Fruit fly (Drosophila melanogaster) whole organism, adult: ENCODE data around the gene CG43115.

Experiments used
- CG11617 ChIP-seq: fragments of 200-800 bp; sonication (Bioruptor generic); optimal IDR thresholded peaks from 2 replicates; lab custom pipeline; 2017; ENCODE audit warnings: mild to moderate bottlenecking, missing biosample characterization, missing genetic modification reagents, missing genetic modification characterization
- CG12768 ChIP-seq: fragments of 200-800 bp; sonication (Bioruptor generic); optimal IDR thresholded peaks from 2 replicates; lab custom pipeline; 2017; ENCODE audit warnings: missing biosample characterization, missing genetic modification characterization, mild to moderate bottlenecking, moderate library complexity, missing genetic modification reagents
- CG14711 ChIP-seq: fragments of 200-800 bp; sonication (Bioruptor generic); optimal IDR thresholded peaks from 2 replicates; lab custom pipeline; 2018; ENCODE audit warnings: missing biosample characterization, mild to moderate bottlenecking, missing genetic modification characterization, moderate library complexity
- CG1620 ChIP-seq: fragments of 200-800 bp; sonication (Bioruptor generic); optimal IDR thresholded peaks from 2 replicates; lab custom pipeline; 2016; ENCODE audit warnings: missing biosample characterization, missing genetic modification characterization
- CG33017 ChIP-seq: fragments of 200-800 bp; sonication (Bioruptor generic); optimal IDR thresholded peaks from 2 replicates; lab custom pipeline; 2018; ENCODE audit warnings: missing biosample characterization, mild to moderate bottlenecking, missing genetic modification characterization, moderate library complexity
- CG5204 ChIP-seq: fragments of 200-800 bp; sonication (Bioruptor generic); optimal IDR thresholded peaks from 2 replicates; lab custom pipeline; 2016; ENCODE audit warnings: missing biosample characterization, missing genetic modification characterization
- CG7045 ChIP-seq: fragments of 200-800 bp; sonication (Bioruptor generic); optimal IDR thresholded peaks from 2 replicates; lab custom pipeline; 2017; ENCODE audit warnings: missing biosample characterization, mild to moderate bottlenecking, missing genetic modification characterization
- CG7101 ChIP-seq: fragments of 200-800 bp; sonication (Bioruptor generic); optimal IDR thresholded peaks from 2 replicates; lab custom pipeline; 2018; ENCODE audit warnings: missing biosample characterization, mild to moderate bottlenecking, missing genetic modification characterization, moderate library complexity
- Clk ChIP-seq: fragments of 200-800 bp; sonication (Bioruptor generic); optimal IDR thresholded peaks from 2 replicates; lab custom pipeline; 2017; ENCODE audit warnings: missing biosample characterization, missing genetic modification characterization
- Crg-1 ChIP-seq: fragments of 200-800 bp; sonication (Bioruptor generic); optimal IDR thresholded peaks from 2 replicates; lab custom pipeline; 2016; ENCODE audit warnings: missing biosample characterization, missing genetic modification characterization
- Hr96 ChIP-seq: fragments of 200-800 bp; sonication (Bioruptor generic); optimal IDR thresholded peaks from 2 replicates; lab custom pipeline; 2016; ENCODE audit warnings: missing biosample characterization, missing genetic modification characterization
- Mnt ChIP-seq: fragments of 200-800 bp; sonication (Bioruptor generic); optimal IDR thresholded peaks from 2 replicates; lab custom pipeline; 2016; ENCODE audit warnings: missing biosample characterization, mild to moderate bottlenecking, missing genetic modification characterization
- bab1 ChIP-seq: fragments of 200-800 bp; sonication (Bioruptor generic); optimal IDR thresholded peaks from 3 replicates; lab custom pipeline; 2019; ENCODE audit warnings: missing biosample characterization, mild to moderate bottlenecking, missing genetic modification characterization, moderate library complexity
- cic ChIP-seq: fragments of 200-800 bp; sonication (Bioruptor generic); optimal IDR thresholded peaks from 2 replicates; lab custom pipeline; 2017; ENCODE audit warnings: missing biosample characterization, mild to moderate bottlenecking, missing genetic modification characterization, moderate library complexity
- cnc ChIP-seq, 2 experiments: fragments of >200 bp; optimal IDR thresholded peaks; 2 replicates each; lab custom pipeline; 2017
- kay ChIP-seq: fragments of 200-800 bp; sonication (Bioruptor generic); peaks from one replicate; lab custom pipeline; 2016; ENCODE audit warnings: missing biosample characterization, missing genetic modification characterization, borderline replicate concordance
- ovo ChIP-seq: fragments of 200-800 bp; sonication (Bioruptor generic); optimal IDR thresholded peaks from 2 replicates; lab custom pipeline; 2016; ENCODE audit warnings: missing biosample characterization, missing genetic modification characterization
- pad ChIP-seq: fragments of 200-800 bp; sonication (Bioruptor generic); optimal IDR thresholded peaks from 3 replicates; lab custom pipeline; 2017; ENCODE audit warnings: missing biosample characterization, missing genetic modification characterization, mild to moderate bottlenecking, moderate library complexity, missing genetic modification reagents
- tj ChIP-seq: fragments of 200-800 bp; sonication (Bioruptor generic); optimal IDR thresholded peaks from 3 replicates; lab custom pipeline; 2017; ENCODE audit warnings: missing biosample characterization, mild to moderate bottlenecking, missing genetic modification characterization, moderate library complexity
- toe ChIP-seq: fragments of 200-800 bp; sonication (Bioruptor generic); optimal IDR thresholded peaks from 2 replicates; lab custom pipeline; 2016; ENCODE audit warnings: missing biosample characterization, missing genetic modification characterization

Gene CG43115

dm6 chrX:6059135-6059824 is 6.9 kb downstream of the CG43115 start:
- no peak for TF ChIP-seq Mnt (GFP tag; lab: Kevin White, UChicago)
- TF ChIP-seq cnc (optimal IDR thresholded peaks at IDR 0.05; lab: Kevin White, UChicago): no peak
- TF ChIP-seq toe (GFP tag; lab: Kevin White, UChicago): no peak
- no peak for TF ChIP-seq CG7045 (GFP tag; lab: Kevin White, UChicago)
- no peak for TF ChIP-seq kay
- TF ChIP-seq CG33017 (tag; lab: Kevin White, UChicago): no peak
- no peak for TF ChIP-seq Crg-1
- no peak for TF ChIP-seq CG11617 (GFP tag; lab: Kevin White, UChicago)

dm6 chrX:6054031-6054430 is 12.2 kb downstream of the CG43115 start:
- no peak for TF ChIP-seq cic (GFP tag; lab: Kevin White, UChicago)
- TF ChIP-seq CG12768 (GFP tag; lab: Kevin White, UChicago): no peak
- no peak for TF ChIP-seq bab1 (GFP tag; lab: Kevin White, UChicago)
- TF ChIP-seq Hr96: no peak
- TF ChIP-seq toe (GFP tag; lab: Kevin White, UChicago): no peak
- TF ChIP-seq ovo: no peak
- TF ChIP-seq CG5204 (GFP tag; lab: Kevin White, UChicago): no peak
- TF ChIP-seq CG7045 (GFP tag; lab: Kevin White, UChicago): no peak
- no peak for TF ChIP-seq pad
- no peak for TF ChIP-seq Mnt (GFP tag; lab: Kevin White, UChicago)
- TF ChIP-seq CG7101 (tag; lab: Kevin White, UChicago): no peak
- TF ChIP-seq CG1620: no peak
- no peak for TF ChIP-seq CG33017 (tag; lab: Kevin White, UChicago)
- no peak for TF ChIP-seq Clk (GFP tag; lab: Kevin White, UChicago)
- no peak for TF ChIP-seq tj (GFP tag; lab: Kevin White, UChicago)
- TF ChIP-seq CG14711 (tag; lab: Kevin White, UChicago): no peak
- no peak for TF ChIP-seq kay
- no peak for TF ChIP-seq cnc (optimal IDR thresholded peaks at IDR 0.05; lab: Kevin White, UChicago)

dm6 chrX:6052855-6053254 is 13.4 kb downstream of the CG43115 start:
- TF ChIP-seq CG7101 (tag; lab: Kevin White, UChicago) (no peak), CG33017 (tag; lab: Kevin White, UChicago) (no peak), CG1620 (no peak), kay (no peak), cnc (optimal IDR thresholded peaks at IDR 0.05; lab: Kevin White, UChicago) (no peak), CG11617 (GFP tag; lab: Kevin White, UChicago) (no peak), Clk (GFP tag; lab: Kevin White, UChicago) (no peak), CG12768 (GFP tag; lab: Kevin White, UChicago) (no peak), CG7045 (GFP tag; lab: Kevin White, UChicago) (no peak), tj (GFP tag; lab: Kevin White, UChicago) (no peak)

- TF ChIP-seq tj (GFP tag; lab: Kevin White, UChicago) (peak; percentile 100), CG14711 (tag; lab: Kevin White, UChicago) (no peak)
Measured at dm6 chrX:6050935-6051656, 15.1 kb downstream of the CG43115 start.

dm6 chrX:6050282-6050934 is 15.8 kb downstream of the CG43115 start, which contains the start of gene CG5921:
CG5921 (plus strand) TSS chrX:6050828.
- no peak for TF ChIP-seq Mnt (GFP tag; lab: Kevin White, UChicago)
- TF ChIP-seq bab1 (GFP tag; lab: Kevin White, UChicago): peak; percentile 23

- TF ChIP-seq CG7045 (GFP tag; lab: Kevin White, UChicago) (peak; percentile 20), CG33017 (tag; lab: Kevin White, UChicago) (no peak), pad (peak; percentile 7), CG11617 (GFP tag; lab: Kevin White, UChicago) (peak; percentile 13)
Measured at dm6 chrX:6039431-6040016, 26.7 kb downstream of the CG43115 start, which contains the start of gene CG5937. CG5937 (plus strand) TSS chrX:6040005.
